Fruit fly (Drosophila melanogaster): ENCODE data around the gene Nmd3.

dm6 chrX:2198272-2198571 lies 13.8 kb upstream of the Nmd3 start:
- TF ChIP-seq CG32121 (GFP tag; IDR thresholded peaks at IDR 0.05) (no peak), CG15710 (tag; optimal IDR thresholded peaks at IDR 0.05) (no peak), CG4496 (GFP tag; IDR thresholded peaks at IDR 0.05) (no peak), CG9948 (tag; optimal IDR thresholded peaks at IDR 0.05) (no peak), CG13204 (GFP tag; optimal IDR thresholded peaks at IDR 0.05) (no peak), EcR (GFP tag; optimal IDR thresholded peaks at IDR 0.05) (no peak), CG17806 (tag; optimal IDR thresholded peaks at IDR 0.05) (no peak)

All from whole organism, pupa.